Worm (Caenorhabditis elegans) whole organism, late embryonic: ENCODE data around the gene C17G1.2.
A peak's percentile ranks its signal among the peaks of the same experiment; 100 is the strongest.

Source experiments
- C08G9.2 ChIP-seq: sonication (generic microtip); optimal IDR thresholded peaks from 2 replicates; lab custom pipeline; 2016; ENCODE audit warnings: mild to moderate bottlenecking, missing genetic modification characterization, moderate library complexity, missing compliant biosample characterization
- C38D4.7 ChIP-seq: fragments of 200-800 bp; sonication (Bioruptor generic); optimal IDR thresholded peaks from 2 replicates; lab custom pipeline; 2018; ENCODE audit warnings: mild to moderate bottlenecking, missing genetic modification characterization, moderate library complexity, missing compliant biosample characterization
- K02D7.2 ChIP-seq: sonication (generic microtip); optimal IDR thresholded peaks from 2 replicates; lab custom pipeline; 2017; ENCODE audit warnings: mild to moderate bottlenecking, missing genetic modification characterization, missing compliant biosample characterization
- K09A11.1 ChIP-seq: sonication (generic microtip); optimal IDR thresholded peaks from 2 replicates; lab custom pipeline; 2017; ENCODE audit warnings: antibody characterized with exemption, mild to moderate bottlenecking, missing genetic modification characterization, missing compliant biosample characterization; ENCODE audit not compliant: insufficient read depth
- T23F11.4 ChIP-seq: fragments of 200-800 bp; sonication (Bioruptor generic); optimal IDR thresholded peaks from 2 replicates; lab custom pipeline; 2018; ENCODE audit warnings: mild to moderate bottlenecking, missing genetic modification characterization, missing compliant biosample characterization
- Y22D7AL.16 ChIP-seq: sonication (generic microtip); optimal IDR thresholded peaks from 2 replicates; lab custom pipeline; 2016; ENCODE audit warnings: missing genetic modification characterization, missing compliant biosample characterization
- ahr-1 ChIP-seq: sonication (generic microtip); optimal IDR thresholded peaks from 2 replicates; lab custom pipeline; 2016; ENCODE audit warnings: missing genetic modification characterization, missing compliant biosample characterization
- ceh-14 ChIP-seq: sonication (generic microtip); optimal IDR thresholded peaks from 2 replicates; lab custom pipeline; 2016; ENCODE audit warnings: missing genotype, missing genetic modification characterization, missing compliant biosample characterization
- ceh-18 ChIP-seq: sonication (generic microtip); optimal IDR thresholded peaks from 2 replicates; lab custom pipeline; 2016; ENCODE audit warnings: missing genetic modification characterization, missing compliant biosample characterization
- ceh-2 ChIP-seq: sonication (generic microtip); optimal IDR thresholded peaks from 2 replicates; lab custom pipeline; 2016; ENCODE audit warnings: missing genotype, missing genetic modification characterization, missing compliant biosample characterization
- ceh-30 ChIP-seq: fragments of 150-350 bp; optimal IDR thresholded peaks from 2 replicates; lab custom pipeline; 2014; ENCODE audit warnings: missing biosample characterization, missing genetic modification characterization
- ceh-31 ChIP-seq: sonication (generic microtip); optimal IDR thresholded peaks from 2 replicates; lab custom pipeline; 2016; ENCODE audit warnings: missing genetic modification characterization, missing compliant biosample characterization
- ceh-45 ChIP-seq: fragments of 200-800 bp; sonication (Bioruptor generic); IDR thresholded peaks from 2 replicates; pipeline ENCODE4 v1.3.6; 2022; ENCODE audit warnings: missing genetic modification reagents, missing genetic modification characterization, missing compliant biosample characterization
- ceh-48 ChIP-seq: sonication (generic microtip); optimal IDR thresholded peaks from 2 replicates; lab custom pipeline; 2016; ENCODE audit warnings: missing genetic modification characterization, inconsistent platforms, missing compliant biosample characterization
- ceh-6 ChIP-seq: fragments of 200-800 bp; sonication (Bioruptor generic); optimal IDR thresholded peaks from 2 replicates; lab custom pipeline; 2018; ENCODE audit warnings: mild to moderate bottlenecking, missing genetic modification characterization, missing compliant biosample characterization
- ceh-9 ChIP-seq: sonication (generic microtip); optimal IDR thresholded peaks from 2 replicates; lab custom pipeline; 2016; ENCODE audit warnings: mild to moderate bottlenecking, missing genetic modification characterization, inconsistent platforms, missing compliant biosample characterization
- che-1 ChIP-seq: sonication (generic microtip); optimal IDR thresholded peaks from 2 replicates; lab custom pipeline; 2016; ENCODE audit warnings: mild to moderate bottlenecking, missing genetic modification characterization, missing compliant biosample characterization
- dmd-4 ChIP-seq: sonication (generic microtip); optimal IDR thresholded peaks from 2 replicates; lab custom pipeline; 2016; ENCODE audit warnings: borderline replicate concordance, missing genetic modification characterization, missing compliant biosample characterization
- dve-1 ChIP-seq: sonication (generic microtip); optimal IDR thresholded peaks from 2 replicates; lab custom pipeline; 2017; ENCODE audit warnings: antibody characterized with exemption, mild to moderate bottlenecking, missing genetic modification characterization, missing compliant biosample characterization
- elt-2 ChIP-seq: sonication (generic microtip); optimal IDR thresholded peaks from 2 replicates; lab custom pipeline; 2016; ENCODE audit warnings: missing genetic modification reagents, missing genetic modification characterization, missing compliant biosample characterization
- elt-4 ChIP-seq: sonication (generic microtip); optimal IDR thresholded peaks from 2 replicates; lab custom pipeline; 2016; ENCODE audit warnings: missing genetic modification characterization, missing compliant biosample characterization
- ets-4 ChIP-seq: sonication (generic microtip); optimal IDR thresholded peaks from 2 replicates; lab custom pipeline; 2016; ENCODE audit warnings: missing genetic modification characterization, missing compliant biosample characterization
- eyg-1 ChIP-seq: sonication (generic microtip); optimal IDR thresholded peaks from 2 replicates; lab custom pipeline; 2016; ENCODE audit warnings: missing genotype, missing genetic modification characterization, missing compliant biosample characterization
- fax-1 ChIP-seq: sonication (generic microtip); optimal IDR thresholded peaks from 2 replicates; lab custom pipeline; 2016; ENCODE audit warnings: missing genotype, missing genetic modification characterization, missing compliant biosample characterization
- fkh-6 ChIP-seq: sonication (generic microtip); optimal IDR thresholded peaks from 2 replicates; lab custom pipeline; 2016; ENCODE audit warnings: missing genetic modification characterization, missing compliant biosample characterization
- gmeb-2 ChIP-seq: sonication (generic microtip); optimal IDR thresholded peaks from 2 replicates; lab custom pipeline; 2016; ENCODE audit warnings: missing genetic modification characterization, inconsistent platforms, missing compliant biosample characterization
- hlh-13 ChIP-seq: fragments of 200-800 bp; sonication (Bioruptor generic); optimal IDR thresholded peaks from 2 replicates; lab custom pipeline; 2018; ENCODE audit warnings: mild to moderate bottlenecking, missing genetic modification characterization, missing compliant biosample characterization
- hlh-15 ChIP-seq: sonication (generic microtip); optimal IDR thresholded peaks from 2 replicates; lab custom pipeline; 2016; ENCODE audit warnings: missing genetic modification characterization, missing compliant biosample characterization
- hlh-6 ChIP-seq: sonication (generic microtip); optimal IDR thresholded peaks from 2 replicates; lab custom pipeline; 2016; ENCODE audit warnings: missing genotype, missing genetic modification characterization, missing compliant biosample characterization
- hlh-8 ChIP-seq: sonication (generic microtip); optimal IDR thresholded peaks from 2 replicates; lab custom pipeline; 2016; ENCODE audit warnings: missing genotype, missing genetic modification characterization, missing compliant biosample characterization
- lim-6 ChIP-seq: sonication (generic microtip); optimal IDR thresholded peaks from 2 replicates; lab custom pipeline; 2016; ENCODE audit warnings: missing genetic modification characterization, missing compliant biosample characterization
- lin-11 ChIP-seq: fragments of 200-800 bp; sonication (Bioruptor generic); optimal IDR thresholded peaks from 2 replicates; lab custom pipeline; 2018; ENCODE audit warnings: mild to moderate bottlenecking, missing genetic modification characterization, missing compliant biosample characterization
- mec-3 ChIP-seq: sonication (generic microtip); optimal IDR thresholded peaks from 2 replicates; lab custom pipeline; 2016; ENCODE audit warnings: borderline replicate concordance, missing genetic modification characterization, missing compliant biosample characterization
- npax-4 ChIP-seq: sonication (generic microtip); optimal IDR thresholded peaks from 2 replicates; lab custom pipeline; 2016; ENCODE audit warnings: missing genetic modification characterization, missing compliant biosample characterization
- odd-2 ChIP-seq: sonication (generic microtip); optimal IDR thresholded peaks from 2 replicates; lab custom pipeline; 2017; ENCODE audit warnings: antibody characterized with exemption, mild to moderate bottlenecking, missing genetic modification characterization, missing compliant biosample characterization
- pag-3 ChIP-seq: sonication (generic microtip); optimal IDR thresholded peaks from 2 replicates; lab custom pipeline; 2016; ENCODE audit warnings: missing compliant biosample characterization, missing genetic modification characterization, borderline replicate concordance
- pax-1 ChIP-seq: fragments of 150-350 bp; optimal IDR thresholded peaks from 2 replicates; lab custom pipeline; 2014; ENCODE audit warnings: missing biosample characterization, missing genetic modification characterization
- pha-2 ChIP-seq: sonication (generic microtip); optimal IDR thresholded peaks from 2 replicates; lab custom pipeline; 2017; ENCODE audit warnings: mild to moderate bottlenecking, missing genetic modification characterization, missing compliant biosample characterization
- pha-4 ChIP-seq: fragments of 150-350 bp; optimal IDR thresholded peaks from 2 replicates; lab custom pipeline; 2018; ENCODE audit warnings: missing biosample characterization, missing genetic modification reagents, missing genetic modification characterization
- pros-1 ChIP-seq: fragments of 150-350 bp; optimal IDR thresholded peaks from 2 replicates; lab custom pipeline; 2014; ENCODE audit warnings: missing biosample characterization, missing genetic modification reagents, missing genetic modification characterization
- ref-2 ChIP-seq: sonication (generic microtip); optimal IDR thresholded peaks from 2 replicates; lab custom pipeline; 2016; ENCODE audit warnings: missing genetic modification characterization, missing compliant biosample characterization
- rnt-1 ChIP-seq: sonication (generic microtip); optimal IDR thresholded peaks from 2 replicates; lab custom pipeline; 2016; ENCODE audit warnings: missing genetic modification characterization, missing compliant biosample characterization
- sdc-2 ChIP-seq: sonication (generic microtip); optimal IDR thresholded peaks from 2 replicates; lab custom pipeline; 2016; ENCODE audit warnings: missing genotype, missing genetic modification characterization, missing compliant biosample characterization
- sox-2 ChIP-seq: fragments of 200-800 bp; sonication (Bioruptor generic); IDR thresholded peaks from 2 replicates; pipeline ENCODE4 v1.3.6; 2022; ENCODE audit warnings: missing genetic modification reagents, missing genetic modification characterization, missing compliant biosample characterization
- sox-4 ChIP-seq: sonication (generic microtip); optimal IDR thresholded peaks from 2 replicates; lab custom pipeline; 2017; ENCODE audit warnings: mild to moderate bottlenecking, missing genetic modification characterization, inconsistent platforms, missing compliant biosample characterization
- syd-9 ChIP-seq: sonication (generic microtip); optimal IDR thresholded peaks from 2 replicates; lab custom pipeline; 2016; ENCODE audit warnings: mild to moderate bottlenecking, missing genetic modification characterization, moderate library complexity, missing compliant biosample characterization
- tbx-2 ChIP-seq: sonication (generic microtip); optimal IDR thresholded peaks from 2 replicates; lab custom pipeline; 2016; ENCODE audit warnings: missing genetic modification characterization, missing compliant biosample characterization
- tbx-7 ChIP-seq: sonication (generic microtip); optimal IDR thresholded peaks from 2 replicates; lab custom pipeline; 2016; ENCODE audit warnings: missing genotype, missing genetic modification characterization, missing compliant biosample characterization
- ttx-3 ChIP-seq: sonication (generic microtip); optimal IDR thresholded peaks from 2 replicates; lab custom pipeline; 2016; ENCODE audit warnings: missing genetic modification reagents, missing genetic modification characterization, missing compliant biosample characterization
- unc-3 ChIP-seq, 2 experiments: fragments of 200-800 bp in 1 of 2; sonication (Bioruptor generic) in 1 of 2; sonication (generic microtip) in 1 of 2; conservative IDR thresholded peaks in 1 of 2; optimal IDR thresholded peaks in 1 of 2; 2 replicates each; pipeline versions ENCODE4 v1.3.6 to Lab custom; 2016 to 2022; ENCODE audit warnings: missing compliant biosample characterization in 2 of 2, missing genetic modification characterization in 2 of 2, missing genetic modification reagents in 1 of 2
- unc-42 ChIP-seq: sonication (generic microtip); optimal IDR thresholded peaks from 2 replicates; lab custom pipeline; 2016; ENCODE audit warnings: missing genotype, missing genetic modification characterization, missing compliant biosample characterization
- unc-55 ChIP-seq: sonication (generic microtip); optimal IDR thresholded peaks from 2 replicates; lab custom pipeline; 2017; ENCODE audit warnings: missing biosample characterization, missing genetic modification reagents, missing genetic modification characterization
- zip-5 ChIP-seq: sonication (generic microtip); optimal IDR thresholded peaks from 2 replicates; lab custom pipeline; 2016; ENCODE audit warnings: missing genetic modification characterization, missing compliant biosample characterization

C17G1.2 gene

DNA sequence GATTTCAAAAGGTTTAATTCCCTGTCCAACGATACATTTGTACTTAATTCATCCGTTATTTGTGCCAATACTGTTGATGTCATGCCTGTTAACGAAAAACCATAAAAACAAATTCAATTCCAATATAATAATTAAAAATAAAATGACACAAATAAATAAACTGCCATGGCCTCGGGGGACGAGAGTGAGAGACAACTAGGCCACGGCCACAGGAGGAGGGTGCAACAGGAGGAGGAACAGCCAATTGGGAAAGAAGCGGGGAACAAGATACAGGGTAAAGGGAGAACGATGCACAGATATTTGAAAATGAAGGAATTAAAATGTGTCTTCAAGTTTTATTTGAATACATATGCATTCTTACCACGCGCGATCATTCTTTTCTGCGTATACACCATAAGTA is 4.0 kb upstream of the C17G1.2 start, which contains the start of gene F21G4.6:
TSS of gene F21G4.6 (minus strand) at position 87 of the 400 bp plus-strand sequence.
- TF ChIP-seq unc-55: no peak
- TF ChIP-seq Y22D7AL.16: no peak
- TF ChIP-seq sdc-2 (tag; lab: Kevin White, UChicago): no peak
- no peak for TF ChIP-seq ceh-6
- no peak for TF ChIP-seq ceh-45
- TF ChIP-seq ceh-30 (tag; lab: Kevin White, UChicago): no peak
- TF ChIP-seq ref-2 (tag; lab: Kevin White, UChicago): no peak
- no peak for TF ChIP-seq lin-11 (tag; lab: Kevin White, UChicago)
- TF ChIP-seq hlh-6 (tag; lab: Kevin White, UChicago): no peak
- no peak for TF ChIP-seq odd-2 (tag; lab: Kevin White, UChicago)
- TF ChIP-seq syd-9 (tag; lab: Kevin White, UChicago): no peak
- TF ChIP-seq tbx-7 (tag; lab: Kevin White, UChicago): peak; percentile 24
- TF ChIP-seq ceh-31: peak; percentile 47
- TF ChIP-seq pha-2 (tag; lab: Kevin White, UChicago): no peak
- TF ChIP-seq dmd-4: no peak
- TF ChIP-seq elt-4 (tag; lab: Kevin White, UChicago): no peak
- TF ChIP-seq npax-4 (tag; lab: Kevin White, UChicago): no peak
- TF ChIP-seq C38D4.7: no peak
- no peak for TF ChIP-seq sox-4 (tag; lab: Kevin White, UChicago)
- TF ChIP-seq ceh-2 (tag; lab: Kevin White, UChicago): peak; percentile 57
- TF ChIP-seq pros-1 (tag; lab: Kevin White, UChicago): no peak
- no peak for TF ChIP-seq ahr-1
- no peak for TF ChIP-seq che-1 (tag; lab: Kevin White, UChicago)
- TF ChIP-seq ceh-14: no peak
- TF ChIP-seq unc-3 (GFP tag; conservative IDR thresholded peaks at IDR 0.05; lab: Robert Waterston, UW): no peak
- no peak for TF ChIP-seq unc-3 (tag; optimal IDR thresholded peaks at IDR 0.05; lab: Kevin White, UChicago)
- TF ChIP-seq zip-5 (tag; lab: Kevin White, UChicago): peak; percentile 23
- no peak for TF ChIP-seq eyg-1 (tag; lab: Kevin White, UChicago)
- TF ChIP-seq mec-3: no peak
- peak; percentile 28 for TF ChIP-seq ets-4 (tag; lab: Kevin White, UChicago)
- TF ChIP-seq ceh-48 (tag; lab: Kevin White, UChicago): no peak
- no peak for TF ChIP-seq rnt-1
- TF ChIP-seq ceh-18 (tag; lab: Kevin White, UChicago): no peak
- no peak for TF ChIP-seq K02D7.2
- TF ChIP-seq dve-1 (tag; lab: Kevin White, UChicago): no peak
- TF ChIP-seq pax-1 (tag; lab: Kevin White, UChicago): no peak
- TF ChIP-seq sox-2 (GFP tag; lab: Robert Waterston, UW): no peak
- no peak for TF ChIP-seq K09A11.1
- TF ChIP-seq hlh-8: peak; percentile 3
- no peak for TF ChIP-seq ceh-9
- peak; percentile 11 for TF ChIP-seq elt-2 (tag; lab: Kevin White, UChicago)
- TF ChIP-seq T23F11.4 (GFP tag; lab: Kevin White, UChicago): no peak
- no peak for TF ChIP-seq lim-6 (tag; lab: Kevin White, UChicago)
- peak; percentile 20 for TF ChIP-seq fkh-6 (tag; lab: Kevin White, UChicago)
- peak; percentile 66 for TF ChIP-seq tbx-2
- no peak for TF ChIP-seq unc-42 (tag; lab: Kevin White, UChicago)
- TF ChIP-seq C08G9.2 (tag; lab: Kevin White, UChicago): no peak
- TF ChIP-seq pha-4: no peak
- TF ChIP-seq ttx-3: no peak
- TF ChIP-seq gmeb-2 (tag; lab: Kevin White, UChicago): no peak
- no peak for TF ChIP-seq hlh-13 (GFP tag; lab: Kevin White, UChicago)
- no peak for TF ChIP-seq fax-1
- TF ChIP-seq hlh-15: no peak
- no peak for TF ChIP-seq pag-3
